ENCODE assay signal across 5 worm cellular contexts in genomic region chrII:8205612-8206011, ce11.
A peak's percentile ranks its signal among the peaks of the same experiment; 100 is the strongest.
TF ChIP-seq lines count a peak whose summit lies in the region.

No protein-coding gene starts in this region.

TF ChIP-seq in whole organism, L1 larva, 84 proteins besides CTCF, POLR2A, EP300 and RAD21:
- no peak for TF ChIP-seq mdl-1 (tag; optimal IDR thresholded peaks at IDR 0.05; lab: Kevin White, UChicago)
- no peak for TF ChIP-seq efl-1 (optimal IDR thresholded peaks at IDR 0.05; lab: Kevin White, UChicago)
- TF ChIP-seq efl-1 (GFP tag; optimal IDR thresholded peaks at IDR 0.05 in 1 of 2; lab: Kevin White, UChicago), result peak in 1 of 2 experiments; percentile 79
- TF ChIP-seq ceh-90 (tag; optimal IDR thresholded peaks at IDR 0.05; lab: Kevin White, UChicago), result no peak
- TF ChIP-seq nhr-12 (tag; optimal IDR thresholded peaks at IDR 0.05; lab: Kevin White, UChicago), result no peak
- no peak for TF ChIP-seq ztf-4 (tag; optimal IDR thresholded peaks at IDR 0.05; lab: Kevin White, UChicago)
- TF ChIP-seq aha-1 (tag; optimal IDR thresholded peaks at IDR 0.05; lab: Kevin White, UChicago), result no peak
- TF ChIP-seq elt-2 (tag; optimal IDR thresholded peaks at IDR 0.05; lab: Kevin White, UChicago), result peak; percentile 30
- no peak for TF ChIP-seq dsc-1 (tag; optimal IDR thresholded peaks at IDR 0.05; lab: Kevin White, UChicago)

TF ChIP-seq in whole organism, L2 larva, 48 proteins besides CTCF, POLR2A, EP300 and RAD21:
- TF ChIP-seq nhr-12 (tag; optimal IDR thresholded peaks at IDR 0.05; lab: Kevin White, UChicago) (no peak), skn-1 (tag; optimal IDR thresholded peaks at IDR 0.05; lab: Kevin White, UChicago) (peak; percentile 70), fos-1 (tag; optimal IDR thresholded peaks at IDR 0.05; lab: Kevin White, UChicago) (peak; percentile 40)

TF ChIP-seq in whole organism, L3 larva, 47 proteins besides CTCF, POLR2A, EP300 and RAD21:
- TF ChIP-seq pha-4 (tag; optimal IDR thresholded peaks at IDR 0.05; lab: Kevin White, UChicago), result peak; percentile 18
- TF ChIP-seq skn-1 (tag; optimal IDR thresholded peaks at IDR 0.05; lab: Kevin White, UChicago), result peak; percentile 40
- TF ChIP-seq zag-1 (tag; optimal IDR thresholded peaks at IDR 0.05; lab: Kevin White, UChicago), result no peak
- TF ChIP-seq elt-2 (tag; optimal IDR thresholded peaks at IDR 0.05; lab: Kevin White, UChicago), result peak; percentile 63
- TF ChIP-seq pqm-1 (tag; optimal IDR thresholded peaks at IDR 0.05; lab: Kevin White, UChicago), result peak; percentile 2

TF ChIP-seq in whole organism, L4 larva, 104 proteins besides CTCF, POLR2A, EP300 and RAD21:
- TF ChIP-seq F44E2.7 (GFP tag; IDR thresholded peaks at IDR 0.05; lab: Robert Waterston, UW) (no peak), daf-16 (GFP tag; optimal IDR thresholded peaks at IDR 0.05; lab: Kevin White, UChicago) (no peak), daf-16 (tag; optimal IDR thresholded peaks at IDR 0.05; lab: Kevin White, UChicago) (peak; percentile 2), pqm-1 (tag; optimal IDR thresholded peaks at IDR 0.05; lab: Kevin White, UChicago) (peak; percentile 40), nhr-28 (tag; optimal IDR thresholded peaks at IDR 0.05; lab: Kevin White, UChicago) (peak; percentile 59)
TF ChIP-seq in whole organism, L4 larva: peak in this region for 3.

TF ChIP-seq in whole organism, young adult, 124 proteins besides CTCF, POLR2A, EP300 and RAD21:
- TF ChIP-seq nhr-80 (tag; optimal IDR thresholded peaks at IDR 0.05; lab: Kevin White, UChicago), result peak; percentile 48
- TF ChIP-seq lag-1 (GFP tag; IDR thresholded peaks at IDR 0.05; lab: Robert Waterston, UW), result no peak
TF ChIP-seq in whole organism, young adult: peak in this region for 1.
